Fruit fly (Drosophila melanogaster) whole organism, adult: ENCODE data around the gene CG1792.

Experiments used
- CG11617 ChIP-seq: fragments of 200-800 bp; sonication (Bioruptor generic); optimal IDR thresholded peaks from 2 replicates; lab custom pipeline; 2017; ENCODE audit warnings: mild to moderate bottlenecking, missing biosample characterization, missing genetic modification reagents, missing genetic modification characterization
- CG12768 ChIP-seq: fragments of 200-800 bp; sonication (Bioruptor generic); optimal IDR thresholded peaks from 2 replicates; lab custom pipeline; 2017; ENCODE audit warnings: missing biosample characterization, missing genetic modification characterization, mild to moderate bottlenecking, moderate library complexity, missing genetic modification reagents
- CG14711 ChIP-seq: fragments of 200-800 bp; sonication (Bioruptor generic); optimal IDR thresholded peaks from 2 replicates; lab custom pipeline; 2018; ENCODE audit warnings: missing biosample characterization, mild to moderate bottlenecking, missing genetic modification characterization, moderate library complexity
- CG1620 ChIP-seq: fragments of 200-800 bp; sonication (Bioruptor generic); optimal IDR thresholded peaks from 2 replicates; lab custom pipeline; 2016; ENCODE audit warnings: missing biosample characterization, missing genetic modification characterization
- CG33017 ChIP-seq: fragments of 200-800 bp; sonication (Bioruptor generic); optimal IDR thresholded peaks from 2 replicates; lab custom pipeline; 2018; ENCODE audit warnings: missing biosample characterization, mild to moderate bottlenecking, missing genetic modification characterization, moderate library complexity
- CG5204 ChIP-seq: fragments of 200-800 bp; sonication (Bioruptor generic); optimal IDR thresholded peaks from 2 replicates; lab custom pipeline; 2016; ENCODE audit warnings: missing biosample characterization, missing genetic modification characterization
- CG7045 ChIP-seq: fragments of 200-800 bp; sonication (Bioruptor generic); optimal IDR thresholded peaks from 2 replicates; lab custom pipeline; 2017; ENCODE audit warnings: missing biosample characterization, mild to moderate bottlenecking, missing genetic modification characterization
- CG7101 ChIP-seq: fragments of 200-800 bp; sonication (Bioruptor generic); optimal IDR thresholded peaks from 2 replicates; lab custom pipeline; 2018; ENCODE audit warnings: missing biosample characterization, mild to moderate bottlenecking, missing genetic modification characterization, moderate library complexity
- Clk ChIP-seq: fragments of 200-800 bp; sonication (Bioruptor generic); optimal IDR thresholded peaks from 2 replicates; lab custom pipeline; 2017; ENCODE audit warnings: missing biosample characterization, missing genetic modification characterization
- Crg-1 ChIP-seq: fragments of 200-800 bp; sonication (Bioruptor generic); optimal IDR thresholded peaks from 2 replicates; lab custom pipeline; 2016; ENCODE audit warnings: missing biosample characterization, missing genetic modification characterization
- Hr96 ChIP-seq: fragments of 200-800 bp; sonication (Bioruptor generic); optimal IDR thresholded peaks from 2 replicates; lab custom pipeline; 2016; ENCODE audit warnings: missing biosample characterization, missing genetic modification characterization
- Mnt ChIP-seq: fragments of 200-800 bp; sonication (Bioruptor generic); optimal IDR thresholded peaks from 2 replicates; lab custom pipeline; 2016; ENCODE audit warnings: missing biosample characterization, mild to moderate bottlenecking, missing genetic modification characterization
- bab1 ChIP-seq: fragments of 200-800 bp; sonication (Bioruptor generic); optimal IDR thresholded peaks from 3 replicates; lab custom pipeline; 2019; ENCODE audit warnings: missing biosample characterization, mild to moderate bottlenecking, missing genetic modification characterization, moderate library complexity
- cic ChIP-seq: fragments of 200-800 bp; sonication (Bioruptor generic); optimal IDR thresholded peaks from 2 replicates; lab custom pipeline; 2017; ENCODE audit warnings: missing biosample characterization, mild to moderate bottlenecking, missing genetic modification characterization, moderate library complexity
- cnc ChIP-seq, 2 experiments: fragments of >200 bp; optimal IDR thresholded peaks; 2 replicates each; lab custom pipeline; 2017
- kay ChIP-seq: fragments of 200-800 bp; sonication (Bioruptor generic); peaks from one replicate; lab custom pipeline; 2016; ENCODE audit warnings: missing biosample characterization, missing genetic modification characterization, borderline replicate concordance
- ovo ChIP-seq: fragments of 200-800 bp; sonication (Bioruptor generic); optimal IDR thresholded peaks from 2 replicates; lab custom pipeline; 2016; ENCODE audit warnings: missing biosample characterization, missing genetic modification characterization
- pad ChIP-seq: fragments of 200-800 bp; sonication (Bioruptor generic); optimal IDR thresholded peaks from 3 replicates; lab custom pipeline; 2017; ENCODE audit warnings: missing biosample characterization, missing genetic modification characterization, mild to moderate bottlenecking, moderate library complexity, missing genetic modification reagents
- tj ChIP-seq: fragments of 200-800 bp; sonication (Bioruptor generic); optimal IDR thresholded peaks from 3 replicates; lab custom pipeline; 2017; ENCODE audit warnings: missing biosample characterization, mild to moderate bottlenecking, missing genetic modification characterization, moderate library complexity
- toe ChIP-seq: fragments of 200-800 bp; sonication (Bioruptor generic); optimal IDR thresholded peaks from 2 replicates; lab custom pipeline; 2016; ENCODE audit warnings: missing biosample characterization, missing genetic modification characterization

The CG1792 gene

DNA sequence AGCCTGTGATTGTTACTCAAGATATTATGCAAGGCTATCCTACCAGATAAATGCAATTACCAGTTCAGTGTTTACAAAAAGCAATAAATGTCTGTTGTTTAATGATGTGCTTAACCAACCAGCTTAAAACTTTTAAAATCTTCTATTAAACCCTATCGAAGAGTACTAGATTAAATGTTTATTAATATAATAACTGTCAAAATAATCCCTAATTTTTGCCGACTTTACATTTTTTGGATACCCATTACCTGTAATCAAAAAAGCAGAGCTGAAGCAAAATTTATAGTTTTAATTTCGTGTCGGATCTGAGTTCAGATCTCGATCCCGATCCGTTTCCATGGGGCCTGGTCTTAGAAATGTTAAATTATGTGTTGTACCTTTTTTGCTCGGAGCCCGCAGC lies 25.8 kb upstream of the CG1792 start, which contains the start of gene CG1638:
CG1638 (plus strand) TSS at position 301 of the 400 bp plus-strand sequence.
- TF ChIP-seq CG7101 (no peak), kay (GFP tag; lab: Kevin White, UChicago) (peak; percentile 78)

DNA sequence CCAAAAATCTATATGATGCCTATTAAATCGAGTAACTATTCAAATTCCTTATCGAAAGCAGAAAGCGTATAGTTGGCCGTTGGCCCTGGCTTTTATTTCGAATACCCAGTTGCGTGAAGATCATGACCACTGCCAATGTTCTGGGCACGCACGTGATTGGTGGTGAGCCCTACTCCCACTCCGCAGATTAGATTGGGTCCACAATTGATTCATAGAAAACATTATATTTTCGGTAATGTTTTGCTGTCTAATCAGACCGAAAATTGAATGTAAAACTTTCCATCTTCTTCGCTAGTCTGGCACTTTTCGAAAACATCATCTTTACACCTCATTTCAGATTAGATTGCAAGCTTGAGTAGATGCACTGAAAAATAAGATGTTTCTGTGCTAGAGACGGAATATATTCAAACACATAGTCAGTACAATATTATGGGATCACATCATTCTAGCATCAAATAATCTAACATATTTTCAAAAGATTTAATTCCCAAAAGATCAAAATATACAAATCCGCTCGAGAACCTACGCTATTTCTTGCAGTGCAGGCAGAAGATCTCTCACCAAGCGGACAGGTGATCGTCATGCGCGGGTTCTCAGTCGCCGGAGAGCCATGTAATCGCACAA lies 23.7 kb upstream of the CG1792 start, which contains the start of gene CG1774:
CG1774 (plus strand) TSS at position 548 of the 624 bp plus-strand sequence.
- TF ChIP-seq Clk (GFP tag; lab: Kevin White, UChicago) (peak; percentile 85), CG12768 (GFP tag; lab: Kevin White, UChicago) (peak; percentile 97), CG14711 (tag; lab: Kevin White, UChicago) (peak; percentile 90), cnc (optimal IDR thresholded peaks at IDR 0.05; lab: Kevin White, UChicago) (no peak), Crg-1 (GFP tag; lab: Kevin White, UChicago) (peak; percentile 77), CG11617 (GFP tag; lab: Kevin White, UChicago) (peak; percentile 97), ovo (GFP tag; lab: Kevin White, UChicago) (peak; percentile 46), toe (GFP tag; lab: Kevin White, UChicago) (no peak), pad (GFP tag; lab: Kevin White, UChicago) (peak; percentile 74), CG1620 (GFP tag; lab: Kevin White, UChicago) (peak; percentile 78), Mnt (GFP tag; lab: Kevin White, UChicago) (peak; percentile 91), CG33017 (tag; lab: Kevin White, UChicago) (peak; percentile 97), Hr96 (GFP tag; lab: Kevin White, UChicago) (peak; percentile 96), CG5204 (GFP tag; lab: Kevin White, UChicago) (no peak), tj (GFP tag; lab: Kevin White, UChicago) (peak; percentile 86), bab1 (GFP tag; lab: Kevin White, UChicago) (peak; percentile 94), CG7045 (GFP tag; lab: Kevin White, UChicago) (peak; percentile 91), kay (GFP tag; lab: Kevin White, UChicago) (peak; percentile 97), CG7101 (peak; percentile 96), cic (GFP tag; lab: Kevin White, UChicago) (peak; percentile 93)

DNA sequence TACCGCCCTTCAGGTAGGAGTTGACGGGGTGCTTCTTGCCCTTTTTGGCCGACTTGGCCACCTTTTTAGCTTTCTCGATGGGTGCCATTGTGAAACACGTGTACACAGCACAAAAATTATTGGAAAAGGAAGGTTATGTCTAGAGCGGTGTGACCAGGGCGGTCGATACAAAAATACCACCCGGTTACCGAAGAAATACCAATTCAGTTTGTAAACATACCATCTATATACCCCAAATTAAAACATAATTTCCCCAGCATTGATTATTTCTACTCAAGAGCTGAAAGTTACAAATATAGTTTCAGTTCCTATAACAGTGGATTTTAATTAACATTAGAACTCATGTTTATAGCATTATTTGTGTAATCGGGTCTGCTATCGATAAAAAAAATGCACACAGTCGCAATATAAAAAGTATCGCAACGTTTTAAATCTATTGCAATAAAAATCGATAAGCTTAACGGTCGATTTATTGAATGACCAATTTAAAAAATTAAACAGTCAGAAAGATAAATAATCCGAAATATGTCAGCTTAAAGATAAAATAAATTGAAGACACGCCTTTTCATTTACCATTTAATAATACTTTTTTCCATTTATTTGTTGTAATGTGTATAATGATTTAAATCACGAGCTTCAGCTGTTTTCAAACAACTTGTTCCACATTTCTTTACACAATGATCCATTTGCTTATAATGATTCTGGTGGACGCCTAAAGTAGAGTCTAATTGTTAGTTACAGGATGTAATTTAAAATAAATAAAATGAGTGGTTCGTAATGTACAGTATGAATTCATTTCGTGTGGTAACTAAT lies 19.8 kb upstream of the CG1792 start, which contains the start of gene RpL6:
RpL6 (minus strand) TSS at position 134 of the 813 bp plus-strand sequence.
- TF ChIP-seq pad (GFP tag; lab: Kevin White, UChicago): peak; percentile 13
- TF ChIP-seq cic (GFP tag; lab: Kevin White, UChicago): peak; percentile 29
- no peak for TF ChIP-seq cnc (optimal IDR thresholded peaks at IDR 0.05; lab: Kevin White, UChicago)
- TF ChIP-seq CG14711 (tag; lab: Kevin White, UChicago): peak; percentile 43
- no peak for TF ChIP-seq Hr96 (GFP tag; lab: Kevin White, UChicago)
- peak; percentile 96 for TF ChIP-seq Mnt (GFP tag; lab: Kevin White, UChicago)
- no peak for TF ChIP-seq CG33017 (tag; lab: Kevin White, UChicago)
- no peak for TF ChIP-seq Clk (GFP tag; lab: Kevin White, UChicago)
- peak; percentile 11 for TF ChIP-seq Crg-1 (GFP tag; lab: Kevin White, UChicago)
- TF ChIP-seq tj (GFP tag; lab: Kevin White, UChicago): peak; percentile 22
- TF ChIP-seq CG11617 (GFP tag; lab: Kevin White, UChicago): peak; percentile 62
- TF ChIP-seq CG7101: peak; percentile 23
- peak; percentile 12 for TF ChIP-seq CG12768 (GFP tag; lab: Kevin White, UChicago)
- no peak for TF ChIP-seq CG1620 (GFP tag; lab: Kevin White, UChicago)
- TF ChIP-seq CG7045 (GFP tag; lab: Kevin White, UChicago): no peak
- no peak for TF ChIP-seq CG5204 (GFP tag; lab: Kevin White, UChicago)
- TF ChIP-seq bab1 (GFP tag; lab: Kevin White, UChicago): peak; percentile 47
- TF ChIP-seq ovo (GFP tag; lab: Kevin White, UChicago): no peak
- TF ChIP-seq kay (GFP tag; lab: Kevin White, UChicago): peak; percentile 80
- no peak for TF ChIP-seq toe (GFP tag; lab: Kevin White, UChicago)

DNA sequence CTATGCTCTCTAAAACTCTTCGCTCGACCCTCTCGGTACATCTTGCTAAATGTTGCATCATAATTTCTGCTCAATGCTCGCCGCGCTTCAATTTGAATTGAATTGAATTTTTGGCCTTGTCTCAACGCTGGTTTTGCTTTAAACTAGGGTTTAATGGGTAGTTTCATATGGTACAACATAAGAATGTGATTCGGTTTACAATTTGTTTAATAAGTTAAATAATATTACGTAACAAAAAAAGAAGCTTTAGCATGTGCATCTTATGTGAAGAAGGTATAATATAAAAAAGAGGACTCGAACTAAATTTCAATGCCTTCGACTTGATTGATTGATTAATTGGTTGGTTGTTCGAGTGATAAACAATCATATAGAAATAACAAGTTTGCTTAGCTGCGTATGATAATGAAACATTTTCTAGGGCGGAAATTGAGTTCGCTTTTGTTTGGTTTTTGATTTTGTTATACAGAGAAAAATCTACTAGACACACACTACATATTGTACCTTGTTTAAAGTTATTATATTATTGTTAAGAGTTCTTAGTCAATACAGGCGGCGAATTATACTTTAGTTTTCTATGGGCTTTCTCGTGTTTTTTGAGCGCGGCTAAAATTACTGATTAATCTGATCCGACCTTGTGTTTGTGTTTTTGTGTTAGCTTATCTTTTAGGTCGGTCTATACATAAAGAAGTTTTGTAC lies 18.2 kb upstream of the CG1792 start:
- TF ChIP-seq kay (GFP tag; lab: Kevin White, UChicago): peak; percentile 71
- TF ChIP-seq Clk (GFP tag; lab: Kevin White, UChicago): no peak

DNA sequence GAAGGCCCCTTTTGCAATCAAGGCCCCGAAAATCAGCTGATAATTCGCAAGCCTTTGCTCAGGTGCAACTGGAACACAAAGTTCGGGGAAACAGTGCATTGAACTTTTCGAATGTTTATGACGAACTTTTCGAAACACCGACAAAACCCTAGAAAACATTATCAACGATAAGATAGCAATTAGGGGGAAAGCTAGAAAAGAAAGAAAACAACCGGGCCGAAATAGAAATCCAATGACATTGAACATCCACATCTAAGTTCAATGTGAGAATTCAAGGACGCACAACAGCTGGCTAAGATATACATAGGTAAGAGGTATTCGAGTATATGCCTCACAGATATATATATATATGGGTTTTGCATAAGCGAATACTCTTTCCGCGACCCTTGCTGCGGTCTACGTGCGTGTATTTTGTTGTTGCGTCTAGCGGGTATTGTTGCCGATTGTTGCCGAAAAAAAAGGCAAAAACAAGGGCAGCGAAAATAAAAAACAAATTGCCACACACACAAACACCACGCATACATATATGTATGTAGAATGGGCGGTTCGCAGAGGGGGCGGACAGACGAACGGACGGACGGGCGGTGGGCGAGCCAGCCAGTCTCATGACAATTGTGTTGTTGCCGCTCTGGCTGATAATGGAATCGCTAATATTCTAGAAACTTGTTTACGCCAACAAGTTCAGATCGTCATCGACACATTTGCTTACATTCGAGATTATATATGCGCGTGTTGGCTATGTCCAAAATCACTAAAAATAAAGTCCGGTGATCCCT lies 16.4 kb upstream of the CG1792 start:
- TF ChIP-seq cic (GFP tag; lab: Kevin White, UChicago) (peak; percentile 75), Hr96 (GFP tag; lab: Kevin White, UChicago) (no peak), CG1620 (GFP tag; lab: Kevin White, UChicago) (no peak), cnc (optimal IDR thresholded peaks at IDR 0.05; lab: Kevin White, UChicago) (no peak), Crg-1 (GFP tag; lab: Kevin White, UChicago) (no peak), CG12768 (GFP tag; lab: Kevin White, UChicago) (peak; percentile 18), CG7101 (no peak), CG33017 (tag; lab: Kevin White, UChicago) (no peak), CG11617 (GFP tag; lab: Kevin White, UChicago) (no peak), ovo (GFP tag; lab: Kevin White, UChicago) (no peak), kay (GFP tag; lab: Kevin White, UChicago) (peak; percentile 53), toe (GFP tag; lab: Kevin White, UChicago) (no peak), CG14711 (tag; lab: Kevin White, UChicago) (no peak), bab1 (GFP tag; lab: Kevin White, UChicago) (no peak), pad (GFP tag; lab: Kevin White, UChicago) (no peak), Clk (GFP tag; lab: Kevin White, UChicago) (no peak), tj (GFP tag; lab: Kevin White, UChicago) (no peak), CG7045 (GFP tag; lab: Kevin White, UChicago) (peak; percentile 22), CG5204 (GFP tag; lab: Kevin White, UChicago) (no peak), Mnt (GFP tag; lab: Kevin White, UChicago) (no peak)
